Worm (Caenorhabditis elegans) whole organism, L1 larva: ENCODE results near the gene C08H9.18.

Experiments used
- C34B4.2 ChIP-seq: sonication (generic microtip); optimal IDR thresholded peaks from 2 replicates; lab custom pipeline; 2017; ENCODE audit warnings: mild to moderate bottlenecking, missing genetic modification characterization, missing compliant biosample characterization
- aha-1 ChIP-seq: fragments of 150-350 bp; optimal IDR thresholded peaks from 2 replicates; lab custom pipeline; 2014; ENCODE audit warnings: missing biosample characterization, missing genetic modification characterization
- alr-1 ChIP-seq: fragments of 200-800 bp; sonication (Bioruptor generic); optimal IDR thresholded peaks from 2 replicates; lab custom pipeline; 2018; ENCODE audit warnings: borderline replicate concordance, mild to moderate bottlenecking, missing genetic modification characterization, missing compliant biosample characterization
- blmp-1 ChIP-seq: fragments of 150-350 bp; optimal IDR thresholded peaks from 2 replicates; lab custom pipeline; 2014; ENCODE audit warnings: missing biosample characterization, missing genetic modification characterization
- ceh-8 ChIP-seq: fragments of 200-800 bp; sonication (Bioruptor generic); optimal IDR thresholded peaks from 2 replicates; lab custom pipeline; 2018; ENCODE audit warnings: mild to moderate bottlenecking, missing genetic modification characterization, moderate library complexity, missing compliant biosample characterization
- ceh-88 ChIP-seq: fragments of 200-800 bp; sonication (Bioruptor generic); IDR thresholded peaks from 2 replicates; pipeline ENCODE4 v1.3.6; 2022; ENCODE audit warnings: missing genetic modification characterization, missing compliant biosample characterization
- efl-1 ChIP-seq, 4 experiments: fragments of 150-350 bp; optimal IDR thresholded peaks in 3 of 4; peaks in 1 of 4; 1 replicate in 1 of 4; 2 replicates in 3 of 4; lab custom pipeline; 2014; ENCODE audit warnings: missing biosample characterization in 2 of 4, missing genetic modification characterization in 2 of 4, missing genetic modification reagents in 2 of 4
- efl-3 ChIP-seq: fragments of 200-800 bp; sonication (Bioruptor generic); optimal IDR thresholded peaks from 2 replicates; lab custom pipeline; 2018; ENCODE audit warnings: mild to moderate bottlenecking, missing genetic modification characterization, missing compliant biosample characterization
- egl-13 ChIP-seq: sonication (generic microtip); optimal IDR thresholded peaks from 2 replicates; lab custom pipeline; 2016; ENCODE audit warnings: missing genotype, missing genetic modification reagents, missing genetic modification characterization, missing compliant biosample characterization
- egl-27 ChIP-seq, 2 experiments: fragments of 150-350 bp in 1 of 2; sonication (generic microtip); optimal IDR thresholded peaks; 3 replicates each; lab custom pipeline; 2017 to 2018; ENCODE audit warnings: missing biosample characterization in 2 of 2, missing genetic modification characterization in 2 of 2, missing genetic modification reagents in 2 of 2
- elt-3 ChIP-seq, 6 experiments: fragments of 150-350 bp in 1 of 6; sonication (generic microtip); optimal IDR thresholded peaks; 2 replicates each; lab custom pipeline; 2017 to 2018; ENCODE audit warnings: missing biosample characterization in 6 of 6, missing genetic modification characterization in 6 of 6, inconsistent platforms in 1 of 6
- fkh-10 ChIP-seq: sonication (generic microtip); optimal IDR thresholded peaks from 2 replicates; lab custom pipeline; 2017; ENCODE audit warnings: missing biosample characterization, missing genetic modification reagents, missing genetic modification characterization
- fkh-4 ChIP-seq: sonication (generic microtip); optimal IDR thresholded peaks from 2 replicates; lab custom pipeline; 2016; ENCODE audit warnings: missing compliant biosample characterization, missing genetic modification characterization, borderline replicate concordance
- fkh-8 ChIP-seq: sonication (generic microtip); optimal IDR thresholded peaks from 2 replicates; lab custom pipeline; 2016; ENCODE audit warnings: mild to moderate bottlenecking, missing genetic modification characterization, missing compliant biosample characterization
- fos-1 ChIP-seq: fragments of 150-350 bp; optimal IDR thresholded peaks from 2 replicates; lab custom pipeline; 2014; ENCODE audit warnings: missing biosample characterization, missing genetic modification characterization
- grh-1 ChIP-seq: fragments of 200-800 bp; sonication (Bioruptor generic); IDR thresholded peaks from 2 replicates; pipeline ENCODE4 v1.3.6; 2022; ENCODE audit warnings: missing genetic modification reagents, missing genetic modification characterization, missing compliant biosample characterization
- irx-1 ChIP-seq: sonication (generic microtip); optimal IDR thresholded peaks from 2 replicates; lab custom pipeline; 2016; ENCODE audit warnings: missing genetic modification characterization, missing compliant biosample characterization
- isw-1 ChIP-seq: fragments of 200-800 bp; sonication (Bioruptor generic); IDR thresholded peaks from 2 replicates; pipeline ENCODE4 v1.3.6; 2022; ENCODE audit warnings: missing genetic modification characterization, missing compliant biosample characterization
- lin-13 ChIP-seq: fragments of 150-350 bp; optimal IDR thresholded peaks from 2 replicates; lab custom pipeline; 2014; ENCODE audit warnings: missing biosample characterization, missing genetic modification reagents, missing genetic modification characterization
- lin-14 ChIP-seq: fragments of 200-800 bp; sonication (Bioruptor generic); optimal IDR thresholded peaks from 2 replicates; lab custom pipeline; 2018; ENCODE audit warnings: mild to moderate bottlenecking, missing genetic modification characterization, moderate library complexity, missing compliant biosample characterization
- lin-15B ChIP-seq: fragments of 150-350 bp; sonication (generic microtip); optimal IDR thresholded peaks from 3 replicates; lab custom pipeline; 2014; ENCODE audit warnings: missing biosample characterization, missing genetic modification characterization
- lin-35 ChIP-seq, 2 experiments: fragments of 150-350 bp; optimal IDR thresholded peaks; 2 replicates each; lab custom pipeline; 2014; ENCODE audit warnings: missing biosample characterization in 2 of 2, missing genetic modification characterization in 2 of 2, missing genetic modification reagents in 2 of 2
- lir-3 ChIP-seq: sonication (generic microtip); optimal IDR thresholded peaks from 2 replicates; lab custom pipeline; 2016; ENCODE audit warnings: mild to moderate bottlenecking, missing genetic modification characterization, moderate library complexity, missing compliant biosample characterization; ENCODE audit not compliant: poor library complexity
- lsy-2 ChIP-seq, 2 experiments: fragments of 150-350 bp; optimal IDR thresholded peaks; 2 replicates each; lab custom pipeline; 2014; ENCODE audit warnings: missing biosample characterization in 2 of 2, missing genetic modification characterization in 2 of 2
- mdl-1 ChIP-seq, 2 experiments: fragments of 150-350 bp; optimal IDR thresholded peaks; 2 replicates each; lab custom pipeline; 2014 to 2017; ENCODE audit warnings: missing biosample characterization in 2 of 2, missing genetic modification characterization in 2 of 2, inconsistent platforms in 1 of 2
- mef-2 ChIP-seq: fragments of 150-350 bp; optimal IDR thresholded peaks from 2 replicates; lab custom pipeline; 2014; ENCODE audit warnings: missing biosample characterization, missing genetic modification characterization
- nhr-12 ChIP-seq: sonication (generic microtip); optimal IDR thresholded peaks from 2 replicates; lab custom pipeline; 2017; ENCODE audit warnings: missing biosample characterization, missing genetic modification characterization
- nhr-19 ChIP-seq: fragments of 200-800 bp; sonication (Bioruptor generic); conservative IDR thresholded peaks from 2 replicates; pipeline ENCODE4 v1.3.6; 2022; ENCODE audit warnings: missing genetic modification characterization, missing compliant biosample characterization
- nhr-20 ChIP-seq: sonication (generic microtip); optimal IDR thresholded peaks from 2 replicates; lab custom pipeline; 2016; ENCODE audit warnings: mild to moderate bottlenecking, missing genetic modification characterization, missing compliant biosample characterization
- nhr-237 ChIP-seq: fragments of 150-350 bp; optimal IDR thresholded peaks from 2 replicates; lab custom pipeline; 2014; ENCODE audit warnings: missing biosample characterization, missing genetic modification characterization
- nhr-47 ChIP-seq: sonication (generic microtip); optimal IDR thresholded peaks from 2 replicates; lab custom pipeline; 2016; ENCODE audit warnings: mild to moderate bottlenecking, missing genetic modification characterization, moderate library complexity, missing compliant biosample characterization
- nhr-85 ChIP-seq: sonication (generic microtip); peaks from one replicate; lab custom pipeline; 2016; ENCODE audit warnings: missing genetic modification characterization, inconsistent platforms, missing compliant biosample characterization
- nhr-90 ChIP-seq: sonication (generic microtip); optimal IDR thresholded peaks from 2 replicates; lab custom pipeline; 2016; ENCODE audit warnings: mild to moderate bottlenecking, missing genetic modification characterization, missing compliant biosample characterization; ENCODE audit not compliant: poor library complexity
- pag-3 ChIP-seq: sonication (generic microtip); optimal IDR thresholded peaks from 2 replicates; lab custom pipeline; 2017; ENCODE audit warnings: missing genetic modification characterization, mild to moderate bottlenecking, missing compliant biosample characterization, antibody characterized with exemption, borderline replicate concordance; ENCODE audit not compliant: insufficient read depth
- pax-3 ChIP-seq: fragments of 200-800 bp; sonication (Bioruptor generic); optimal IDR thresholded peaks from 2 replicates; lab custom pipeline; 2018; ENCODE audit warnings: mild to moderate bottlenecking, missing genetic modification characterization, moderate library complexity, missing compliant biosample characterization
- rnt-1 ChIP-seq: sonication (generic microtip); optimal IDR thresholded peaks from 2 replicates; lab custom pipeline; 2016; ENCODE audit warnings: mild to moderate bottlenecking, missing genetic modification characterization, moderate library complexity, missing compliant biosample characterization
- skn-1 ChIP-seq: fragments of 150-350 bp; optimal IDR thresholded peaks from 2 replicates; lab custom pipeline; 2014; ENCODE audit warnings: missing biosample characterization, missing genetic modification characterization
- sox-4 ChIP-seq: sonication (generic microtip); optimal IDR thresholded peaks from 2 replicates; lab custom pipeline; 2016; ENCODE audit warnings: missing genetic modification characterization, missing compliant biosample characterization
- sptf-1 ChIP-seq: fragments of 150-350 bp; optimal IDR thresholded peaks from 2 replicates; lab custom pipeline; 2014; ENCODE audit warnings: missing biosample characterization, missing genetic modification characterization
- tbx-2 ChIP-seq: sonication (generic microtip); optimal IDR thresholded peaks from 2 replicates; lab custom pipeline; 2016; ENCODE audit warnings: missing genetic modification characterization, missing compliant biosample characterization
- unc-86 ChIP-seq: sonication (generic microtip); optimal IDR thresholded peaks from 2 replicates; lab custom pipeline; 2016; ENCODE audit warnings: missing genetic modification characterization, missing compliant biosample characterization
- vab-15 ChIP-seq: sonication (generic microtip); optimal IDR thresholded peaks from 2 replicates; lab custom pipeline; 2017; ENCODE audit warnings: missing genotype, mild to moderate bottlenecking, missing genetic modification characterization, missing compliant biosample characterization
- xbp-1 ChIP-seq: sonication (generic microtip); optimal IDR thresholded peaks from 2 replicates; lab custom pipeline; 2016; ENCODE audit warnings: missing genetic modification characterization, missing compliant biosample characterization
- zag-1 ChIP-seq: fragments of 150-350 bp; optimal IDR thresholded peaks from 2 replicates; lab custom pipeline; 2014; ENCODE audit warnings: missing biosample characterization, missing genetic modification characterization

The C08H9.18 gene

DNA sequence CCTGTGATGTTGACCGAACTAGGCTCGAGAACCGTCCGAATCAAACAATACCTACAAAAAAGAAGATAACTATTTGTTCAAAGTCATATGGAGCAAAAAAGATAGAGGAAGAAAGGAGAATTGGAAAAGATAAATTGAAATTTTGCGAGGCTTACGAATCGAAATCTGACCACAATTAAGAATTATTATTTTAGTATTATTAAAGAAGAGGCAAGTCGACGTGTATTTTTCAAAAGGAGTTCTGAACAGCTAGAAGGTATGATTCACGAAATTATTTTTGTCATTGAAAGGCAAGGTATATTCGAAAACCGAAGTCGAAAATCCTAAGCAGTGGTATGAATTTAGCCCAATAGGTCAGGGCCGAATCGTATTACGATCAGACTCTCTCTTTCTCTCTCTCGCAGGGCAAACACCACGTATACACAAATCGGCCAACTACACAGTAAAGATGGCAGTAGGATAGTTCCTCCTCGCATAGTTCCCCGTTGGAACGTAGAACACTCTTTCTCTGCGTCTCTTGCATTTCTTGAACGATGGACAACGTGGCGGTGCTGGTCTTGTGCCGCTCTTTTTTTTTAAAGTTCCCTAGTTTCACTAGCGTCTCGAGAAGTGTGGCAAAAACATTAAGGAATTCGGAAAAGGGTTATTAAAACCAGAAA is 29.1 kb upstream of the C08H9.18 start, which contains the start of gene vgln-1:
vgln-1 (minus strand) TSS at position 51 of the 659 bp plus-strand sequence.
- no peak for TF ChIP-seq lin-15B (tag; lab: Kevin White, UChicago)
- no peak for TF ChIP-seq nhr-20
- TF ChIP-seq mef-2 (tag; lab: Kevin White, UChicago) = no peak
- no peak for TF ChIP-seq egl-13 (tag; lab: Kevin White, UChicago)
- no peak for TF ChIP-seq alr-1 (tag; lab: Kevin White, UChicago)
- no peak for TF ChIP-seq nhr-237 (tag; lab: Kevin White, UChicago)
- no peak for TF ChIP-seq lir-3
- TF ChIP-seq elt-3 (tag; optimal IDR thresholded peaks at IDR 0.05; lab: Kevin White, UChicago) = no peak
- TF ChIP-seq skn-1 (tag; lab: Kevin White, UChicago) = no peak
- no peak for TF ChIP-seq C34B4.2 (tag; lab: Kevin White, UChicago)
- TF ChIP-seq nhr-19 (GFP tag; lab: Robert Waterston, UW) = no peak
- no peak for TF ChIP-seq fos-1 (tag; lab: Kevin White, UChicago)
- no peak for TF ChIP-seq zag-1
- no peak for TF ChIP-seq ceh-88 (GFP tag; lab: Robert Waterston, UW)
- peak; percentile 5 to 23 for TF ChIP-seq efl-1 (optimal IDR thresholded peaks at IDR 0.05; lab: Kevin White, UChicago)
- peak in 1 of 2 experiments; percentile 77 for TF ChIP-seq efl-1 (GFP tag; optimal IDR thresholded peaks at IDR 0.05 in 1 of 2; lab: Kevin White, UChicago)
- TF ChIP-seq grh-1 = no peak
- TF ChIP-seq blmp-1 (tag; lab: Kevin White, UChicago) = peak; percentile 74
- TF ChIP-seq lin-14 = peak; percentile 59
- peak in 1 of 2 experiments; percentile 39 for TF ChIP-seq lsy-2 (tag; optimal IDR thresholded peaks at IDR 0.05; lab: Kevin White, UChicago)
- no peak for TF ChIP-seq vab-15 (tag; lab: Kevin White, UChicago)
- TF ChIP-seq aha-1 (tag; lab: Kevin White, UChicago) = no peak
- no peak for TF ChIP-seq sptf-1
- no peak for TF ChIP-seq fkh-10 (GFP tag; lab: Kevin White, UChicago)
- no peak for TF ChIP-seq nhr-85
- no peak for TF ChIP-seq efl-3 (GFP tag; lab: Kevin White, UChicago)
- no peak for TF ChIP-seq unc-86 (tag; lab: Kevin White, UChicago)
- no peak for TF ChIP-seq lin-35 (GFP tag; optimal IDR thresholded peaks at IDR 0.05; lab: Kevin White, UChicago)
- no peak for TF ChIP-seq ceh-8 (GFP tag; lab: Kevin White, UChicago)
- TF ChIP-seq fkh-8 = no peak
- no peak for TF ChIP-seq sox-4 (tag; lab: Kevin White, UChicago)
- TF ChIP-seq nhr-12 (tag; lab: Kevin White, UChicago) = no peak
- TF ChIP-seq, all 84 proteins: peak for 4

- TF ChIP-seq lsy-2 (tag; optimal IDR thresholded peaks at IDR 0.05; lab: Kevin White, UChicago) (no peak), ceh-8 (GFP tag; lab: Kevin White, UChicago) (no peak), nhr-90 (tag; lab: Kevin White, UChicago) (no peak), isw-1 (GFP tag; lab: Robert Waterston, UW) (no peak), tbx-2 (no peak), pax-3 (tag; lab: Kevin White, UChicago) (no peak)
- TF ChIP-seq, all 84 proteins: peak for 0
Observed at ce11 chrII:9888549-9888948, 26.5 kb upstream of the C08H9.18 start.

ce11 chrII:9886216-9886615 is 24.2 kb upstream of the C08H9.18 start, which contains the start of gene algn-8:
Gene algn-8, minus strand, starts transcription at chrII:9886442.
- no peak for TF ChIP-seq pag-3

- TF ChIP-seq lin-13 (GFP tag; lab: Kevin White, UChicago) (no peak), fos-1 (tag; lab: Kevin White, UChicago) (no peak), rnt-1 (tag; lab: Kevin White, UChicago) (no peak), C34B4.2 (tag; lab: Kevin White, UChicago) (no peak), elt-3 (tag; optimal IDR thresholded peaks at IDR 0.05; lab: Kevin White, UChicago) (peak in 4 of 6 experiments; percentile 16 to 64 (median 45)), fkh-4 (tag; lab: Kevin White, UChicago) (no peak), mdl-1 (tag; optimal IDR thresholded peaks at IDR 0.05; lab: Kevin White, UChicago) (no peak), nhr-19 (GFP tag; lab: Robert Waterston, UW) (no peak), egl-27 (tag; optimal IDR thresholded peaks at IDR 0.05; lab: Kevin White, UChicago) (no peak), xbp-1 (tag; lab: Kevin White, UChicago) (no peak), nhr-47 (tag; lab: Kevin White, UChicago) (no peak), nhr-85 (peak; percentile 61), skn-1 (tag; lab: Kevin White, UChicago) (no peak), blmp-1 (tag; lab: Kevin White, UChicago) (peak; percentile 85), irx-1 (tag; lab: Kevin White, UChicago) (no peak)
Observed at ce11 chrII:9880826-9881225, 18.8 kb upstream of the C08H9.18 start, which contains the start of gene C08H9.15. Gene C08H9.15, plus strand, starts transcription at chrII:9881193.
